Fruit fly (Drosophila melanogaster) whole organism, embryonic: ENCODE measurements around the gene puc.
A peak's percentile ranks its signal among the peaks of the same experiment; 100 is the strongest.

Source experiments
- Adf1 ChIP-seq: fragments of 200-800 bp; sonication (Bioruptor generic); IDR thresholded peaks from 2 replicates; pipeline ENCODE4 v1.3.6; 2022; ENCODE audit warnings: missing biosample characterization, missing genetic modification characterization
- CG10267 ChIP-seq: fragments of 200-800 bp; sonication (Bioruptor generic); optimal IDR thresholded peaks from 2 replicates; lab custom pipeline; 2018; ENCODE audit warnings: missing biosample characterization, mild to moderate bottlenecking, missing genetic modification characterization, moderate library complexity
- CG11456 ChIP-seq: fragments of 200-800 bp; sonication (Bioruptor generic); IDR thresholded peaks from 3 replicates; pipeline ENCODE4 v1.3.6; 2022; ENCODE audit warnings: missing biosample characterization, missing genetic modification characterization
- CG12236 ChIP-seq: fragments of 200-800 bp; sonication (Bioruptor generic); optimal IDR thresholded peaks from 2 replicates; lab custom pipeline; 2016; ENCODE audit warnings: missing biosample characterization, missing genetic modification characterization
- CG13775 ChIP-seq: fragments of 200-800 bp; sonication (Bioruptor generic); optimal IDR thresholded peaks from 3 replicates; lab custom pipeline; 2017; ENCODE audit warnings: missing biosample characterization, mild to moderate bottlenecking, missing genetic modification characterization
- CG14710 ChIP-seq: fragments of 200-800 bp; sonication (Bioruptor generic); optimal IDR thresholded peaks from 3 replicates; lab custom pipeline; 2019; ENCODE audit warnings: missing biosample characterization, mild to moderate bottlenecking, missing genetic modification characterization, moderate library complexity
- CG15011 ChIP-seq: fragments of 200-800 bp; sonication (Bioruptor generic); optimal IDR thresholded peaks from 3 replicates; lab custom pipeline; 2018; ENCODE audit warnings: missing biosample characterization, mild to moderate bottlenecking, missing genetic modification characterization
- CG15269 ChIP-seq: fragments of 200-800 bp; sonication (Bioruptor generic); optimal IDR thresholded peaks from 2 replicates; lab custom pipeline; 2018; ENCODE audit warnings: missing biosample characterization, mild to moderate bottlenecking, missing genetic modification characterization, moderate library complexity
- CG1603 ChIP-seq: fragments of 200-800 bp; sonication (Bioruptor generic); optimal IDR thresholded peaks from 2 replicates; lab custom pipeline; 2019; ENCODE audit warnings: missing biosample characterization, mild to moderate bottlenecking, missing genetic modification characterization, moderate library complexity
- CG17361 ChIP-seq: fragments of 200-800 bp; sonication (Bioruptor generic); IDR thresholded peaks from 3 replicates; pipeline ENCODE4 v1.3.6; 2022; ENCODE audit warnings: missing biosample characterization, missing genetic modification characterization
- CG18011 ChIP-seq: fragments of 200-800 bp; sonication (Bioruptor generic); optimal IDR thresholded peaks from 2 replicates; lab custom pipeline; 2017; ENCODE audit warnings: missing biosample characterization, missing genetic modification characterization, mild to moderate bottlenecking, moderate library complexity, missing genotype
- CG2889 ChIP-seq: fragments of 200-800 bp; sonication (Bioruptor generic); IDR thresholded peaks from 3 replicates; pipeline ENCODE4 v1.3.6; 2022; ENCODE audit warnings: missing biosample characterization, missing genetic modification characterization
- CG34422 ChIP-seq: fragments of 200-800 bp; sonication (Bioruptor generic); IDR thresholded peaks from 3 replicates; pipeline ENCODE4 v1.3.6; 2022; ENCODE audit warnings: missing biosample characterization, missing genetic modification characterization
- CG8388 ChIP-seq: fragments of 200-800 bp; sonication (Bioruptor generic); optimal IDR thresholded peaks from 2 replicates; lab custom pipeline; 2019; ENCODE audit warnings: missing biosample characterization, mild to moderate bottlenecking, missing genetic modification characterization, moderate library complexity
- CG8924 ChIP-seq: fragments of 200-800 bp; optimal IDR thresholded peaks from 3 replicates; lab custom pipeline; 2019; ENCODE audit warnings: missing biosample characterization, mild to moderate bottlenecking, missing genetic modification characterization, moderate library complexity
- CG9932 ChIP-seq: fragments of 200-800 bp; sonication (Bioruptor generic); IDR thresholded peaks from 2 replicates; pipeline ENCODE4 v1.3.6; 2022; ENCODE audit warnings: missing biosample characterization, missing genetic modification characterization
- CkIIα-i1 ChIP-seq: fragments of 200-800 bp; sonication (Bioruptor generic); IDR thresholded peaks from 2 replicates; pipeline ENCODE4 v1.3.6; 2022; ENCODE audit warnings: missing biosample characterization, missing genetic modification characterization
- Deaf1 ChIP-seq: fragments of 200-800 bp; optimal IDR thresholded peaks from 3 replicates; lab custom pipeline; 2019; ENCODE audit warnings: missing biosample characterization, mild to moderate bottlenecking, missing genetic modification characterization, moderate library complexity
- H15 ChIP-seq: fragments of 200-800 bp; sonication (Bioruptor generic); IDR thresholded peaks from 3 replicates; pipeline ENCODE4 v1.3.6; 2022; ENCODE audit warnings: missing biosample characterization, missing genetic modification characterization
- Lim3 ChIP-seq: fragments of 200-800 bp; sonication (Bioruptor generic); IDR thresholded peaks from 2 replicates; pipeline ENCODE4 v1.3.6; 2022; ENCODE audit warnings: missing biosample characterization, missing genetic modification characterization
- Myb ChIP-seq: fragments of 200-800 bp; sonication (Bioruptor generic); optimal IDR thresholded peaks from 2 replicates; lab custom pipeline; 2016; ENCODE audit warnings: missing biosample characterization, missing genetic modification characterization
- Neu2 ChIP-seq: fragments of 200-800 bp; sonication (Bioruptor generic); optimal IDR thresholded peaks from 3 replicates; lab custom pipeline; 2016; ENCODE audit warnings: missing biosample characterization, missing genetic modification characterization, borderline replicate concordance
- Ravus ChIP-seq: fragments of 200-800 bp; sonication (Bioruptor generic); IDR thresholded peaks from 2 replicates; pipeline ENCODE4 v1.3.6; 2022; ENCODE audit warnings: missing biosample characterization, missing genetic modification characterization
- Rx ChIP-seq: fragments of 200-800 bp; sonication (Bioruptor generic); IDR thresholded peaks from 2 replicates; pipeline ENCODE4 v1.3.6; 2022; ENCODE audit warnings: missing biosample characterization, missing genetic modification characterization
- Six4 ChIP-seq: fragments of 200-800 bp; sonication (Bioruptor generic); optimal IDR thresholded peaks from 2 replicates; lab custom pipeline; 2016; ENCODE audit warnings: missing biosample characterization, missing genetic modification characterization
- Xbp1 ChIP-seq: fragments of 200-800 bp; sonication (Bioruptor generic); optimal IDR thresholded peaks from 3 replicates; lab custom pipeline; 2016; ENCODE audit warnings: missing biosample characterization, mild to moderate bottlenecking, missing genetic modification characterization
- Xrp1 ChIP-seq: fragments of 200-800 bp; sonication (Bioruptor generic); IDR thresholded peaks from 2 replicates; pipeline ENCODE4 v1.3.6; 2022; ENCODE audit warnings: missing biosample characterization, missing genetic modification characterization
- al ChIP-seq: fragments of 200-800 bp; sonication (Bioruptor generic); IDR thresholded peaks from 2 replicates; pipeline ENCODE4 v1.3.6; 2022; ENCODE audit warnings: missing biosample characterization, missing genetic modification characterization
- caup ChIP-seq: fragments of 200-800 bp; sonication (Bioruptor generic); optimal IDR thresholded peaks from 3 replicates; lab custom pipeline; 2017; ENCODE audit warnings: missing biosample characterization, mild to moderate bottlenecking, missing genetic modification characterization, moderate library complexity; ENCODE audit not compliant: severe bottlenecking
- chm ChIP-seq: fragments of 200-800 bp; sonication (Bioruptor generic); IDR thresholded peaks from 2 replicates; pipeline ENCODE4 v1.3.6; 2022; ENCODE audit warnings: missing biosample characterization, missing genetic modification characterization
- exex ChIP-seq: fragments of 200-800 bp; sonication (Bioruptor generic); optimal IDR thresholded peaks from 4 replicates; lab custom pipeline; 2018; ENCODE audit warnings: missing biosample characterization, mild to moderate bottlenecking, missing genetic modification characterization, moderate library complexity
- eyg ChIP-seq: fragments of 200-800 bp; sonication (Bioruptor generic); optimal IDR thresholded peaks from 3 replicates; lab custom pipeline; 2016; ENCODE audit warnings: missing biosample characterization, missing genetic modification characterization
- fd102C ChIP-seq: fragments of 200-800 bp; sonication (Bioruptor generic); optimal IDR thresholded peaks from 2 replicates; lab custom pipeline; 2018; ENCODE audit warnings: missing biosample characterization, mild to moderate bottlenecking, missing genetic modification characterization, moderate library complexity
- gsb-n ChIP-seq: fragments of 200-800 bp; sonication (Bioruptor generic); optimal IDR thresholded peaks from 3 replicates; lab custom pipeline; 2018; ENCODE audit warnings: missing biosample characterization, mild to moderate bottlenecking, missing genetic modification characterization
- inv ChIP-seq: fragments of 200-800 bp; sonication (Bioruptor generic); IDR thresholded peaks from 2 replicates; pipeline ENCODE4 v1.3.6; 2022; ENCODE audit warnings: missing biosample characterization, missing genetic modification characterization; ENCODE audit not compliant: partially characterized antibody
- kay ChIP-seq: fragments of 200-800 bp; sonication (Bioruptor generic); optimal IDR thresholded peaks from 2 replicates; lab custom pipeline; 2016; ENCODE audit warnings: missing biosample characterization, missing genetic modification characterization
- knrl ChIP-seq: fragments of 200-800 bp; sonication (Bioruptor generic); IDR thresholded peaks from 3 replicates; pipeline ENCODE4 v1.3.6; 2022; ENCODE audit warnings: missing biosample characterization, missing genetic modification characterization; ENCODE audit not compliant: partially characterized antibody
- mld ChIP-seq: fragments of 200-800 bp; sonication (Bioruptor generic); IDR thresholded peaks from 3 replicates; pipeline ENCODE4 v1.3.6; 2022; ENCODE audit warnings: missing biosample characterization, missing genetic modification characterization; ENCODE audit not compliant: partially characterized antibody
- onecut ChIP-seq: fragments of 200-800 bp; sonication (Bioruptor generic); IDR thresholded peaks from 2 replicates; pipeline ENCODE4 v1.3.6; 2022; ENCODE audit warnings: missing biosample characterization, missing genetic modification characterization
- otp ChIP-seq: fragments of 200-800 bp; sonication (Bioruptor generic); IDR thresholded peaks from 3 replicates; pipeline ENCODE4, ENCODE4 v1.3.6; 2022; ENCODE audit warnings: missing biosample characterization, missing genetic modification characterization
- phol ChIP-seq: fragments of 200-800 bp; sonication (Bioruptor generic); optimal IDR thresholded peaks from 3 replicates; lab custom pipeline; 2018; ENCODE audit warnings: missing biosample characterization, mild to moderate bottlenecking, missing genetic modification characterization, moderate library complexity
- ro ChIP-seq: fragments of 200-800 bp; sonication (Bioruptor generic); IDR thresholded peaks from 2 replicates; pipeline ENCODE4 v1.3.6; 2022; ENCODE audit warnings: missing biosample characterization, missing genetic modification characterization
- sim ChIP-seq: fragments of 200-800 bp; sonication (Bioruptor generic); IDR thresholded peaks from 2 replicates; pipeline ENCODE4 v1.3.6; 2022; ENCODE audit warnings: missing biosample characterization, missing genetic modification characterization
- slp2 ChIP-seq: fragments of 200-800 bp; sonication (Bioruptor generic); optimal IDR thresholded peaks from 2 replicates; lab custom pipeline; 2016; ENCODE audit warnings: missing biosample characterization, missing genetic modification characterization
- sug ChIP-seq: fragments of 200-800 bp; optimal IDR thresholded peaks from 2 replicates; lab custom pipeline; 2019; ENCODE audit warnings: missing biosample characterization, mild to moderate bottlenecking, missing genetic modification characterization, moderate library complexity
- toy ChIP-seq: fragments of 200-800 bp; sonication (Bioruptor generic); IDR thresholded peaks from 2 replicates; pipeline ENCODE4 v1.3.6; 2022; ENCODE audit warnings: missing biosample characterization, missing genetic modification characterization
- unpg ChIP-seq: fragments of 200-800 bp; sonication (Bioruptor generic); optimal IDR thresholded peaks from 3 replicates; lab custom pipeline; 2018; ENCODE audit warnings: missing biosample characterization, mild to moderate bottlenecking, missing genetic modification characterization, moderate library complexity
- wdn ChIP-seq: fragments of 200-800 bp; sonication (Bioruptor generic); IDR thresholded peaks from 2 replicates; pipeline ENCODE4 v1.3.6; 2022; ENCODE audit warnings: missing biosample characterization, missing genetic modification characterization

The puc gene

dm6 chr3R:8112880-8113832, 8.0 kb downstream of the puc start (continued):
- TF ChIP-seq phol (tag; lab: Kevin White, UChicago): peak; percentile 88
- peak; percentile 12; the same call in 1 of the 3 replicates for TF ChIP-seq CG11456 (GFP tag; lab: Robert Waterston, UW)
- TF ChIP-seq toy (GFP tag; lab: Robert Waterston, UW): no peak
- peak; percentile 53; the same call in 1 of the 2 replicates for TF ChIP-seq CG9932 (GFP tag; lab: Robert Waterston, UW)
- peak; percentile 26 for TF ChIP-seq Deaf1 (tag; lab: Kevin White, UChicago)
- TF ChIP-seq knrl: peak; percentile 10; the same call in 1 of the 3 replicates
- peak; percentile 70 for TF ChIP-seq CG18011
- peak; percentile 37 for TF ChIP-seq Six4 (GFP tag; lab: Kevin White, UChicago)
- TF ChIP-seq inv (GFP tag; lab: Robert Waterston, UW): no peak
- peak; percentile 83 for TF ChIP-seq CG8388
- TF ChIP-seq otp (GFP tag; lab: Robert Waterston, UW): no peak
- peak; percentile 73 for TF ChIP-seq CG10267 (tag; lab: Kevin White, UChicago)
- TF ChIP-seq CkIIα-i1 (GFP tag; lab: Robert Waterston, UW): no peak
- peak; percentile 58 for TF ChIP-seq CG1603 (tag; lab: Kevin White, UChicago)
- TF ChIP-seq Lim3 (GFP tag; lab: Robert Waterston, UW): no peak
- peak; percentile 72 for TF ChIP-seq slp2 (GFP tag; lab: Kevin White, UChicago)
- TF ChIP-seq kay: peak; percentile 96
- peak; percentile 51 for TF ChIP-seq sug (tag; lab: Kevin White, UChicago)
- TF ChIP-seq CG13775: peak; percentile 82
- no peak for TF ChIP-seq al (GFP tag; lab: Robert Waterston, UW)
- TF ChIP-seq onecut: peak; percentile 99
- TF ChIP-seq H15 (GFP tag; lab: Robert Waterston, UW): peak; percentile 60; the same call in 2 of the 3 replicates
- TF ChIP-seq Rx (GFP tag; lab: Robert Waterston, UW): no peak
- TF ChIP-seq Xrp1 (GFP tag; lab: Robert Waterston, UW): peak; percentile 57; the same call in 1 of the 2 replicates
- TF ChIP-seq Myb (GFP tag; lab: Kevin White, UChicago): peak; percentile 61
- TF ChIP-seq CG8924 (tag; lab: Kevin White, UChicago): peak; percentile 73
- TF ChIP-seq sim (GFP tag; lab: Robert Waterston, UW): no peak
- peak; percentile 73 for TF ChIP-seq caup (GFP tag; lab: Kevin White, UChicago)
- peak; percentile 49; the same call in 1 of the 3 replicates for TF ChIP-seq CG2889 (GFP tag; lab: Robert Waterston, UW)
- peak; percentile 83 for TF ChIP-seq Xbp1 (GFP tag; lab: Kevin White, UChicago)
- TF ChIP-seq Adf1 (GFP tag; lab: Robert Waterston, UW): peak; percentile 49; the same call in 1 of the 2 replicates
- TF ChIP-seq CG14710 (tag; lab: Kevin White, UChicago): peak; percentile 66
- peak; percentile 58; the same call in 1 of the 2 replicates for TF ChIP-seq wdn (GFP tag; lab: Robert Waterston, UW)
- TF ChIP-seq CG15011 (GFP tag; lab: Kevin White, UChicago): peak; percentile 66
- TF ChIP-seq chm (GFP tag; lab: Robert Waterston, UW): peak; percentile 61
- peak; percentile 79 for TF ChIP-seq CG15269 (tag; lab: Kevin White, UChicago)
- TF ChIP-seq ro (GFP tag; lab: Robert Waterston, UW): no peak
- peak; percentile 68 for TF ChIP-seq eyg (GFP tag; lab: Kevin White, UChicago)
- TF ChIP-seq exex: peak; percentile 4
- peak; percentile 30; the same call in 1 of the 3 replicates for TF ChIP-seq CG34422 (GFP tag; lab: Robert Waterston, UW)
- peak; percentile 83 for TF ChIP-seq unpg (GFP tag; lab: Kevin White, UChicago)
- TF ChIP-seq gsb-n (tag; lab: Kevin White, UChicago): peak; percentile 67
- peak; percentile 64 for TF ChIP-seq CG12236 (GFP tag; lab: Kevin White, UChicago)
- peak; percentile 90 for TF ChIP-seq CG17361
- peak; percentile 2 for TF ChIP-seq fd102C (GFP tag; lab: Kevin White, UChicago)
- TF ChIP-seq mld (GFP tag; lab: Robert Waterston, UW): no peak
- no peak; the same call in 1 of the 2 replicates for TF ChIP-seq Ravus (GFP tag; lab: Robert Waterston, UW)
- TF ChIP-seq Neu2 (GFP tag; lab: Kevin White, UChicago): no peak
